Worm (Caenorhabditis elegans): ENCODE measurements around the gene clec-223.

- TF ChIP-seq ceh-8 (GFP tag; optimal IDR thresholded peaks at IDR 0.05) (no peak), nhr-77 (tag; optimal IDR thresholded peaks at IDR 0.05) (no peak), unc-62 (GFP tag; optimal IDR thresholded peaks at IDR 0.05) (no peak), mdl-1 (tag; optimal IDR thresholded peaks at IDR 0.05) (no peak)
Measured at ce11 chrV:11225981-11226380, 47.0 kb upstream of the clec-223 start, which contains the start of gene bgal-1.
